Fruit fly (Drosophila melanogaster) whole organism, embryonic: ENCODE measurements around the gene CG7298.

ENCODE experiments used
- Aef1 ChIP-seq: fragments of 200-800 bp; sonication (Bioruptor generic); IDR thresholded peaks from 3 replicates; pipeline ENCODE4 v1.3.6; 2022; ENCODE audit warnings: missing biosample characterization, missing genetic modification characterization
- Bteb2 ChIP-seq: fragments of 200-800 bp; sonication (Bioruptor generic); optimal IDR thresholded peaks from 2 replicates; lab custom pipeline; 2016; ENCODE audit warnings: missing biosample characterization, missing genetic modification characterization
- CG10147 ChIP-seq: fragments of 200-800 bp; sonication (Bioruptor generic); optimal IDR thresholded peaks from 2 replicates; lab custom pipeline; 2019; ENCODE audit warnings: missing biosample characterization, mild to moderate bottlenecking, missing genetic modification characterization, moderate library complexity
- CG10543 ChIP-seq: fragments of 200-800 bp; sonication (Bioruptor generic); optimal IDR thresholded peaks from 3 replicates; lab custom pipeline; 2017; ENCODE audit warnings: missing biosample characterization, mild to moderate bottlenecking, missing genetic modification characterization, moderate library complexity
- CG11695 ChIP-seq: fragments of 200-800 bp; sonication (Bioruptor generic); IDR thresholded peaks from 3 replicates; pipeline ENCODE4 v1.3.6; 2022; ENCODE audit warnings: missing biosample characterization, missing genetic modification characterization
- CG12299 ChIP-seq: fragments of 200-800 bp; sonication (Bioruptor generic); optimal IDR thresholded peaks from 2 replicates; lab custom pipeline; 2018; ENCODE audit warnings: missing biosample characterization, mild to moderate bottlenecking, missing genetic modification characterization
- CG14441 ChIP-seq: fragments of 200-800 bp; sonication (Bioruptor generic); IDR thresholded peaks from 2 replicates; pipeline ENCODE4 v1.3.6; 2022; ENCODE audit warnings: missing biosample characterization, missing genetic modification characterization
- CG15269 ChIP-seq: fragments of 200-800 bp; sonication (Bioruptor generic); optimal IDR thresholded peaks from 2 replicates; lab custom pipeline; 2018; ENCODE audit warnings: missing biosample characterization, mild to moderate bottlenecking, missing genetic modification characterization, moderate library complexity
- CG15601 ChIP-seq: fragments of 200-800 bp; sonication (Bioruptor generic); optimal IDR thresholded peaks from 3 replicates; lab custom pipeline; 2019; ENCODE audit warnings: missing biosample characterization, mild to moderate bottlenecking, missing genetic modification characterization, moderate library complexity
- CG17328 ChIP-seq: fragments of 200-800 bp; sonication (Bioruptor generic); IDR thresholded peaks from 2 replicates; pipeline ENCODE4 v1.3.6; 2022; ENCODE audit warnings: missing biosample characterization, missing genetic modification characterization
- CG17912 ChIP-seq: fragments of 200-800 bp; sonication (Bioruptor generic); optimal IDR thresholded peaks from 2 replicates; lab custom pipeline; 2018; ENCODE audit warnings: missing biosample characterization, mild to moderate bottlenecking, missing genetic modification characterization
- CG2120 ChIP-seq: fragments of 200-800 bp; sonication (Bioruptor generic); optimal IDR thresholded peaks from 3 replicates; lab custom pipeline; 2016; ENCODE audit warnings: missing biosample characterization, missing genetic modification characterization
- CG2678 ChIP-seq: fragments of 200-800 bp; sonication (Bioruptor generic); optimal IDR thresholded peaks from 3 replicates; lab custom pipeline; 2019; ENCODE audit warnings: missing biosample characterization, mild to moderate bottlenecking, missing genetic modification characterization, moderate library complexity
- CG2712 ChIP-seq: fragments of 200-800 bp; optimal IDR thresholded peaks from 3 replicates; lab custom pipeline; 2019; ENCODE audit warnings: missing biosample characterization, mild to moderate bottlenecking, missing genetic modification characterization, moderate library complexity
- CG2889 ChIP-seq: fragments of 200-800 bp; sonication (Bioruptor generic); IDR thresholded peaks from 3 replicates; pipeline ENCODE4 v1.3.6; 2022; ENCODE audit warnings: missing biosample characterization, missing genetic modification characterization
- CG3163 ChIP-seq: fragments of 200-800 bp; sonication (Bioruptor generic); optimal IDR thresholded peaks from 3 replicates; lab custom pipeline; 2016; ENCODE audit warnings: missing biosample characterization, missing genetic modification characterization
- CG34224 ChIP-seq: fragments of 200-800 bp; sonication (Bioruptor generic); IDR thresholded peaks from 3 replicates; pipeline ENCODE4 v1.3.6; 2022; ENCODE audit warnings: missing biosample characterization, missing genetic modification characterization; ENCODE audit not compliant: partially characterized antibody
- CG34422 ChIP-seq: fragments of 200-800 bp; sonication (Bioruptor generic); IDR thresholded peaks from 3 replicates; pipeline ENCODE4 v1.3.6; 2022; ENCODE audit warnings: missing biosample characterization, missing genetic modification characterization
- CG4730 ChIP-seq: fragments of 200-800 bp; sonication (Bioruptor generic); IDR thresholded peaks from 2 replicates; pipeline ENCODE4 v1.3.6; 2022; ENCODE audit warnings: missing biosample characterization, missing genetic modification characterization
- CG5180 ChIP-seq: fragments of 200-800 bp; sonication (Bioruptor generic); optimal IDR thresholded peaks from 3 replicates; lab custom pipeline; 2017; ENCODE audit warnings: missing biosample characterization, missing genetic modification characterization, mild to moderate bottlenecking, moderate library complexity, missing genetic modification reagents
- CG6765 ChIP-seq: fragments of 200-800 bp; sonication (Bioruptor generic); optimal IDR thresholded peaks from 3 replicates; lab custom pipeline; 2017; ENCODE audit warnings: missing biosample characterization, mild to moderate bottlenecking, missing genetic modification characterization
- CG7963 ChIP-seq: fragments of 200-800 bp; sonication (Bioruptor generic); IDR thresholded peaks from 3 replicates; pipeline ENCODE4 v1.3.6; 2022; ENCODE audit warnings: missing biosample characterization, missing genetic modification characterization; ENCODE audit not compliant: partially characterized antibody
- CG8478 ChIP-seq: fragments of >200 bp; optimal IDR thresholded peaks from 2 replicates; lab custom pipeline; 2018
- Camta ChIP-seq: fragments of 200-800 bp; sonication (Bioruptor generic); optimal IDR thresholded peaks from 2 replicates; lab custom pipeline; 2016; ENCODE audit warnings: missing biosample characterization, missing genetic modification characterization
- Dll ChIP-seq: fragments of 200-800 bp; sonication (Bioruptor generic); IDR thresholded peaks from 4 replicates; pipeline ENCODE4 v1.3.6; 2022; ENCODE audit warnings: missing biosample characterization, missing genetic modification characterization; ENCODE audit not compliant: partially characterized antibody
- Drgx ChIP-seq: fragments of 200-800 bp; sonication (Bioruptor generic); IDR thresholded peaks from 2 replicates; pipeline ENCODE4 v1.3.6; 2022; ENCODE audit warnings: missing biosample characterization, missing genetic modification characterization
- Ets97D ChIP-seq: fragments of 200-800 bp; sonication (Bioruptor generic); optimal IDR thresholded peaks from 3 replicates; lab custom pipeline; 2016; ENCODE audit warnings: missing biosample characterization, missing genetic modification characterization
- Fer3 ChIP-seq: fragments of 200-800 bp; sonication (Bioruptor generic); optimal IDR thresholded peaks from 2 replicates; lab custom pipeline; 2018; ENCODE audit warnings: missing biosample characterization, mild to moderate bottlenecking, missing genetic modification characterization, moderate library complexity
- Lhr ChIP-seq: fragments of 200-800 bp; sonication (Bioruptor generic); optimal IDR thresholded peaks from 3 replicates; lab custom pipeline; 2017; ENCODE audit warnings: mild to moderate bottlenecking, missing biosample characterization, missing genetic modification reagents, missing genetic modification characterization
- MTF-1 ChIP-seq: fragments of 200-800 bp; sonication (Bioruptor generic); optimal IDR thresholded peaks from 2 replicates; lab custom pipeline; 2018; ENCODE audit warnings: missing biosample characterization, mild to moderate bottlenecking, missing genetic modification characterization, borderline replicate concordance
- Med ChIP-seq: fragments of 200-800 bp; sonication (Bioruptor generic); peaks from one replicate; lab custom pipeline; 2016; ENCODE audit warnings: missing biosample characterization, missing genetic modification characterization, mild to moderate bottlenecking, inconsistent platforms, moderate library complexity
- Sox100B ChIP-seq: fragments of 200-800 bp; sonication (Bioruptor generic); optimal IDR thresholded peaks from 3 replicates; lab custom pipeline; 2018; ENCODE audit warnings: missing biosample characterization, mild to moderate bottlenecking, missing genetic modification characterization
- Vsx1 ChIP-seq: fragments of 200-800 bp; sonication (Bioruptor generic); optimal IDR thresholded peaks from 2 replicates; lab custom pipeline; 2017; ENCODE audit warnings: missing biosample characterization, mild to moderate bottlenecking, missing genetic modification characterization, missing genetic modification reagents
- abd-A ChIP-seq: fragments of 200-800 bp; sonication (Bioruptor generic); optimal IDR thresholded peaks from 3 replicates; lab custom pipeline; 2019; ENCODE audit warnings: missing biosample characterization, mild to moderate bottlenecking, missing genetic modification characterization, moderate library complexity
- ase ChIP-seq: fragments of 200-800 bp; sonication (Bioruptor generic); IDR thresholded peaks from 3 replicates; pipeline ENCODE4 v1.3.6; 2022; ENCODE audit warnings: missing biosample characterization, missing genetic modification characterization
- br ChIP-seq: fragments of >200 bp; optimal IDR thresholded peaks from 2 replicates; lab custom pipeline; 2017
- dati ChIP-seq: fragments of 200-800 bp; sonication (Bioruptor generic); IDR thresholded peaks from 2 replicates; pipeline ENCODE4 v1.3.6; 2022; ENCODE audit warnings: missing biosample characterization, missing genetic modification characterization
- disco-r ChIP-seq: fragments of 200-800 bp; sonication (Bioruptor generic); optimal IDR thresholded peaks from 2 replicates; lab custom pipeline; 2016; ENCODE audit warnings: missing biosample characterization, missing genetic modification characterization
- ems ChIP-seq: fragments of 200-800 bp; sonication (Bioruptor generic); optimal IDR thresholded peaks from 3 replicates; lab custom pipeline; 2016; ENCODE audit warnings: missing biosample characterization, missing genetic modification characterization
- fd96Cb ChIP-seq: fragments of 200-800 bp; sonication (Bioruptor generic); optimal IDR thresholded peaks from 2 replicates; lab custom pipeline; 2018; ENCODE audit warnings: missing biosample characterization, mild to moderate bottlenecking, missing genetic modification characterization, moderate library complexity
- gce ChIP-seq: fragments of 200-800 bp; sonication (Bioruptor generic); IDR thresholded peaks from 3 replicates; pipeline ENCODE4 v1.3.6; 2022; ENCODE audit warnings: missing biosample characterization, missing genetic modification characterization
- gro ChIP-seq: fragments of 200-800 bp; sonication (Bioruptor generic); optimal IDR thresholded peaks from 2 replicates; lab custom pipeline; 2016; ENCODE audit warnings: missing biosample characterization, missing genetic modification characterization
- hth ChIP-seq: fragments of >200 bp; optimal IDR thresholded peaks from 2 replicates; lab custom pipeline; 2017; ENCODE audit warnings: inconsistent platforms
- ken ChIP-seq: fragments of 200-800 bp; sonication (Bioruptor generic); IDR thresholded peaks from 3 replicates; pipeline ENCODE4 v1.3.6; 2022; ENCODE audit warnings: missing biosample characterization, missing genetic modification characterization
- mam ChIP-seq: fragments of 200-800 bp; sonication (Bioruptor generic); optimal IDR thresholded peaks from 3 replicates; lab custom pipeline; 2016; ENCODE audit warnings: missing biosample characterization, missing genetic modification characterization
- nau ChIP-seq: fragments of 200-800 bp; sonication (Bioruptor generic); optimal IDR thresholded peaks from 3 replicates; lab custom pipeline; 2017; ENCODE audit warnings: missing biosample characterization, mild to moderate bottlenecking, missing genetic modification characterization, missing genetic modification reagents
- onecut ChIP-seq: fragments of 200-800 bp; sonication (Bioruptor generic); IDR thresholded peaks from 2 replicates; pipeline ENCODE4 v1.3.6; 2022; ENCODE audit warnings: missing biosample characterization, missing genetic modification characterization
- schlank ChIP-seq: fragments of 200-800 bp; sonication (Bioruptor generic); optimal IDR thresholded peaks from 2 replicates; lab custom pipeline; 2018; ENCODE audit warnings: missing biosample characterization, mild to moderate bottlenecking, missing genetic modification characterization
- sima ChIP-seq: fragments of 200-800 bp; sonication (Bioruptor generic); optimal IDR thresholded peaks from 2 replicates; lab custom pipeline; 2016; ENCODE audit warnings: missing biosample characterization, missing genetic modification characterization
- ssp ChIP-seq: fragments of 200-800 bp; sonication (Bioruptor generic); IDR thresholded peaks from 2 replicates; pipeline ENCODE4 v1.3.6; 2022; ENCODE audit warnings: missing biosample characterization, missing genetic modification characterization
- zen ChIP-seq: fragments of 200-800 bp; sonication (Bioruptor generic); optimal IDR thresholded peaks from 3 replicates; lab custom pipeline; 2018; ENCODE audit warnings: missing biosample characterization, mild to moderate bottlenecking, missing genetic modification characterization, moderate library complexity

CG7298 gene

dm6 chr3L:20230178-20230775 is 26.8 kb upstream of the CG7298 start (continued):
- TF ChIP-seq mam (GFP tag; lab: Kevin White, UChicago) (no peak), CG15601 (tag; lab: Kevin White, UChicago) (no peak), Dll (no peak), CG10147 (no peak), CG34224 (GFP tag; lab: Robert Waterston, UW) (peak; percentile 62), Aef1 (no peak), CG2120 (no peak), Camta (GFP tag; lab: Kevin White, UChicago) (no peak), CG4730 (no peak), CG17328 (GFP tag; lab: Robert Waterston, UW) (no peak), Med (peak; percentile 52), schlank (tag; lab: Kevin White, UChicago) (no peak), br (lab: Kevin White, UChicago) (no peak), CG12299 (tag; lab: Kevin White, UChicago) (no peak), nau (GFP tag; lab: Kevin White, UChicago) (no peak), CG11695 (GFP tag; lab: Robert Waterston, UW) (no peak), CG3163 (no peak), CG10543 (GFP tag; lab: Kevin White, UChicago) (no peak), CG14441 (GFP tag; lab: Robert Waterston, UW) (0 out of 2 replicates have a peak, but pooled peaks have one; percentile 25)
- TF ChIP-seq, all 482 proteins: peak for 30

dm6 chr3L:20226153-20226552 is 22.7 kb upstream of the CG7298 start:
- TF ChIP-seq CG2712, result peak; percentile 29
- TF ChIP-seq Fer3 (tag; lab: Kevin White, UChicago), result no peak
- no peak for TF ChIP-seq abd-A
- TF ChIP-seq CG6765 (GFP tag; lab: Kevin White, UChicago), result no peak
- no peak for TF ChIP-seq sima (GFP tag; lab: Kevin White, UChicago)
- no peak for TF ChIP-seq dati (GFP tag; lab: Robert Waterston, UW)
- TF ChIP-seq CG2889 (GFP tag; lab: Robert Waterston, UW), result no peak
- no peak for TF ChIP-seq ase (GFP tag; lab: Robert Waterston, UW)
- no peak for TF ChIP-seq fd96Cb (tag; lab: Kevin White, UChicago)
- no peak for TF ChIP-seq CG2678 (tag; lab: Kevin White, UChicago)
- peak; percentile 72 for TF ChIP-seq Ets97D (GFP tag; lab: Kevin White, UChicago)
- TF ChIP-seq CG8478, result no peak
- peak; percentile 46 for TF ChIP-seq zen (tag; lab: Kevin White, UChicago)
- peak; percentile 36 for TF ChIP-seq Lhr (GFP tag; lab: Kevin White, UChicago)
- no peak for TF ChIP-seq CG7963 (GFP tag; lab: Robert Waterston, UW)
- no peak for TF ChIP-seq ems (GFP tag; lab: Kevin White, UChicago)
- TF ChIP-seq Bteb2 (GFP tag; lab: Kevin White, UChicago), result no peak
- no peak for TF ChIP-seq ssp
- no peak for TF ChIP-seq CG17912
- TF ChIP-seq gro (GFP tag; lab: Kevin White, UChicago), result no peak
- TF ChIP-seq CG10147, result no peak
- no peak; the same call in 2 of the 3 replicates for TF ChIP-seq CG34422 (GFP tag; lab: Robert Waterston, UW)
- TF ChIP-seq Sox100B (GFP tag; lab: Kevin White, UChicago), result no peak
- no peak for TF ChIP-seq MTF-1
- no peak for TF ChIP-seq Vsx1 (GFP tag; lab: Kevin White, UChicago)
- TF ChIP-seq CG4730, result no peak
- TF ChIP-seq gce (GFP tag; lab: Robert Waterston, UW), result no peak
- no peak for TF ChIP-seq ken (GFP tag; lab: Robert Waterston, UW)
- TF ChIP-seq hth, result no peak
- no peak for TF ChIP-seq CG5180
- no peak for TF ChIP-seq CG15269 (tag; lab: Kevin White, UChicago)
- TF ChIP-seq Drgx (GFP tag; lab: Robert Waterston, UW), result no peak
- TF ChIP-seq onecut, result no peak
- no peak for TF ChIP-seq disco-r
